Worm (Caenorhabditis elegans) whole organism, L4 larva: ENCODE measurements around the gene R02E4.3.

ENCODE experiments used
- ZK546.5 ChIP-seq, 2 experiments: sonication (generic microtip); optimal IDR thresholded peaks; 2 replicates each; lab custom pipeline; 2017; ENCODE audit warnings: missing biosample characterization in 2 of 2, missing genetic modification characterization in 2 of 2
- aha-1 ChIP-seq: fragments of 150-350 bp; peaks from one replicate; lab custom pipeline; 2014; ENCODE audit warnings: missing biosample characterization, missing genetic modification characterization
- daf-16 ChIP-seq, 3 experiments: sonication (generic microtip); optimal IDR thresholded peaks; 2 replicates each; lab custom pipeline; 2016 to 2017; ENCODE audit warnings: missing genetic modification characterization in 3 of 3, missing genetic modification reagents in 3 of 3, mild to moderate bottlenecking in 2 of 3, missing compliant biosample characterization in 2 of 3, missing biosample characterization in 1 of 3, moderate library complexity in 1 of 3
- dve-1 ChIP-seq: sonication (generic microtip); optimal IDR thresholded peaks from 2 replicates; lab custom pipeline; 2017; ENCODE audit warnings: antibody characterized with exemption, mild to moderate bottlenecking, missing genetic modification characterization, missing compliant biosample characterization; ENCODE audit not compliant: insufficient read depth
- fos-1 ChIP-seq: fragments of 150-350 bp; optimal IDR thresholded peaks from 2 replicates; lab custom pipeline; 2014; ENCODE audit warnings: missing biosample characterization, missing genetic modification characterization
- lsy-2 ChIP-seq, 2 experiments: fragments of 150-350 bp in 1 of 2; sonication (generic microtip) in 1 of 2; optimal IDR thresholded peaks; 2 replicates each; lab custom pipeline; 2014 to 2017; ENCODE audit warnings: missing biosample characterization in 2 of 2, missing genetic modification characterization in 2 of 2
- nhr-237 ChIP-seq: sonication (generic microtip); optimal IDR thresholded peaks from 2 replicates; lab custom pipeline; 2017; ENCODE audit warnings: missing biosample characterization, missing genetic modification characterization
- nhr-77 ChIP-seq: fragments of 150-350 bp; optimal IDR thresholded peaks from 2 replicates; lab custom pipeline; 2014; ENCODE audit warnings: missing biosample characterization, missing genetic modification characterization
- skn-1 ChIP-seq: fragments of 150-350 bp; optimal IDR thresholded peaks from 2 replicates; lab custom pipeline; 2014; ENCODE audit warnings: missing biosample characterization, missing genetic modification characterization
- tag-97 ChIP-seq: fragments of 200-800 bp; sonication (Bioruptor generic); IDR thresholded peaks from 2 replicates; pipeline ENCODE4 v1.3.6; 2022; ENCODE audit warnings: missing genetic modification characterization, missing compliant biosample characterization
- unc-62 ChIP-seq, 3 experiments: fragments of 150-350 bp in 1 of 3; sonication (generic microtip); optimal IDR thresholded peaks in 2 of 3; peaks in 1 of 3; 1 replicate in 1 of 3; 2 replicates in 2 of 3; lab custom pipeline; 2014 to 2017; ENCODE audit warnings: missing biosample characterization in 3 of 3, missing genetic modification characterization in 3 of 3, missing genetic modification reagents in 3 of 3, missing genotype in 1 of 3
- zag-1 ChIP-seq: fragments of 150-350 bp; optimal IDR thresholded peaks from 2 replicates; lab custom pipeline; 2014; ENCODE audit warnings: missing biosample characterization, missing genetic modification characterization

DNA sequence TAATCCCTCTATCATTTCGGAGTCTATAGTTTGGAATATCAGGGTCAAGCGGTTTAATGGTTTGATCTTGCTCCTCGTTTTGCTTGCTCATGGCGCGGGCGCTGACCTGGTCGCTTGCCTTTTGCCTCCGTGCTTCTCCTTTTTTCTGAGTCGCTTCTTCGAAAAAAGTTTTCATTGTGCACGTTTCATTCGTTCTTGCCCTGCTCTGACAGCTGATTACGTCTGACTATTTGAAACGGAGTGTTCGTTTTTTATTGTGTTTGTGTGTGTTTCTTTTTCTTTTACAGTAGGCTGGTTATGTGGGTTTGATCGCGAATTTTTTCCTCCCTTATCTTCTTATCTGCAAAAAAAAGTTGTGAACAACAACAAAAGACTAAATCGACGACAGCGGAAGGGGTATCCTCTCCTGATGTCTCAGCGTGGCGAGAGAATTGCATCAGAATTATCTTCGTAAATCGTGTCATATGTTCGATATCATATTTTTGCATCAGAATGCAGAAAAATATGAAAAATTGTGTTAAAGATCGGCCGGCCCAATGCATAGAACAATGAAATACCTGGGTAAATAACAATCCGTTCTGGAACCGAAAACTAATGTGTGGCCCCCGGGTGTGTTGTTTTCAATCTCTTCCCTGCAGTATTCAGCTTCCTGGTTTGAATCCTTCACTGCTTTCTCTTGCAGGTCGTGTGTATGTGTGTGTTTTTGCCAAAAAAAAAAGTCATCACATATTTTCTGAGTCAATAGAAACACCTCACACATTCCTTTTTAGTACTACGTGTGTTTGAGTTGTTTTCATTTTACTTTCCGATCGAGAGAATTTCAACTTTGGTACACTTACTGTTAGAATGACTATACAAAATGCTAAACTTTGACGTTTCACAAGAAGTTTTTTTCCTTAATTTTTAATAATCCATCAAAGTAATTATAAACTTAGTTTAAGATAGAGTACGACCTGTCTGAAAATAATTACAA is 38.0 kb upstream of the R02E4.3 start, which contains the start of gene ZK470.4:
- TF ChIP-seq nhr-237 (tag; lab: Kevin White, UChicago): no peak
- TF ChIP-seq skn-1 (tag; lab: Kevin White, UChicago): no peak
- TF ChIP-seq lsy-2 (tag; optimal IDR thresholded peaks at IDR 0.05; lab: Kevin White, UChicago): peak in 1 of 2 experiments; percentile 32
- TF ChIP-seq tag-97: no peak
- no peak for TF ChIP-seq nhr-77 (tag; lab: Kevin White, UChicago)
- TF ChIP-seq zag-1 (tag; lab: Kevin White, UChicago): no peak
- TF ChIP-seq dve-1 (tag; lab: Kevin White, UChicago): no peak
- peak in 1 of 2 experiments; percentile 86 for TF ChIP-seq unc-62 (GFP tag; optimal IDR thresholded peaks at IDR 0.05 in 1 of 2; lab: Kevin White, UChicago)
- TF ChIP-seq unc-62 (tag; optimal IDR thresholded peaks at IDR 0.05; lab: Kevin White, UChicago): no peak
- TF ChIP-seq daf-16 (GFP tag; optimal IDR thresholded peaks at IDR 0.05; lab: Kevin White, UChicago): no peak
- TF ChIP-seq daf-16 (tag; optimal IDR thresholded peaks at IDR 0.05; lab: Kevin White, UChicago): peak; percentile 29
- TF ChIP-seq fos-1: no peak
- no peak for TF ChIP-seq ZK546.5 (tag; optimal IDR thresholded peaks at IDR 0.05; lab: Kevin White, UChicago)
- TF ChIP-seq aha-1 (tag; lab: Kevin White, UChicago): peak; percentile 99
